Fruit fly (Drosophila melanogaster) whole organism, embryonic: ENCODE results near the gene Pnn.

Experiments
- Awh ChIP-seq: fragments of 200-800 bp; sonication (Bioruptor generic); IDR thresholded peaks from 2 replicates; pipeline ENCODE4, ENCODE4 v1.3.6; 2022; ENCODE audit warnings: missing biosample characterization, missing genetic modification characterization
- C15 ChIP-seq: fragments of 200-800 bp; sonication (Bioruptor generic); IDR thresholded peaks from 3 replicates; pipeline ENCODE4 v1.3.6; 2022; ENCODE audit warnings: missing biosample characterization, missing genetic modification characterization
- CG11085 ChIP-seq: fragments of 200-800 bp; sonication (Bioruptor generic); IDR thresholded peaks from 2 replicates; pipeline ENCODE4 v1.3.6; 2022; ENCODE audit warnings: missing biosample characterization, missing genetic modification characterization
- CG11093 ChIP-seq: fragments of 200-800 bp; sonication (Bioruptor generic); IDR thresholded peaks from 3 replicates; pipeline ENCODE4 v1.3.6; 2022; ENCODE audit warnings: missing biosample characterization, missing genetic modification characterization
- CG12104 ChIP-seq: fragments of 200-800 bp; sonication (Bioruptor generic); optimal IDR thresholded peaks from 3 replicates; lab custom pipeline; 2016; ENCODE audit warnings: missing biosample characterization, missing genetic modification characterization
- CG12155 ChIP-seq: fragments of 200-800 bp; sonication (Bioruptor generic); optimal IDR thresholded peaks from 3 replicates; lab custom pipeline; 2016; ENCODE audit warnings: missing biosample characterization, missing genetic modification characterization
- CG12391 ChIP-seq: fragments of 200-800 bp; sonication (Bioruptor generic); optimal IDR thresholded peaks from 3 replicates; lab custom pipeline; 2018; ENCODE audit warnings: missing biosample characterization, mild to moderate bottlenecking, missing genetic modification characterization, moderate library complexity
- CG13624 ChIP-seq: fragments of 200-800 bp; sonication (Bioruptor generic); optimal IDR thresholded peaks from 2 replicates; lab custom pipeline; 2016; ENCODE audit warnings: missing biosample characterization, missing genetic modification characterization
- CG14441 ChIP-seq: fragments of 200-800 bp; sonication (Bioruptor generic); IDR thresholded peaks from 2 replicates; pipeline ENCODE4 v1.3.6; 2022; ENCODE audit warnings: missing biosample characterization, missing genetic modification characterization
- CG15269 ChIP-seq: fragments of 200-800 bp; sonication (Bioruptor generic); optimal IDR thresholded peaks from 2 replicates; lab custom pipeline; 2018; ENCODE audit warnings: missing biosample characterization, mild to moderate bottlenecking, missing genetic modification characterization, moderate library complexity
- CG1529 ChIP-seq: fragments of 200-800 bp; sonication (Bioruptor generic); optimal IDR thresholded peaks from 3 replicates; lab custom pipeline; 2018; ENCODE audit warnings: missing biosample characterization, missing genetic modification characterization
- CG1647 ChIP-seq: fragments of 200-800 bp; sonication (Bioruptor generic); optimal IDR thresholded peaks from 3 replicates; lab custom pipeline; 2016; ENCODE audit warnings: missing biosample characterization, missing genetic modification characterization
- CG17359 ChIP-seq: fragments of 200-800 bp; sonication (Bioruptor generic); optimal IDR thresholded peaks from 3 replicates; lab custom pipeline; 2018; ENCODE audit warnings: missing biosample characterization, mild to moderate bottlenecking, missing genetic modification characterization, moderate library complexity
- CG3847 ChIP-seq: fragments of 200-800 bp; sonication (Bioruptor generic); IDR thresholded peaks from 2 replicates; pipeline ENCODE4 v1.3.6; 2022; ENCODE audit warnings: missing biosample characterization, missing genetic modification characterization
- CG43689 ChIP-seq: fragments of 200-800 bp; sonication (Bioruptor generic); IDR thresholded peaks from 2 replicates; pipeline ENCODE4 v1.3.6; 2022; ENCODE audit warnings: missing biosample characterization, missing genetic modification characterization
- CG4617 ChIP-seq: fragments of 200-800 bp; sonication (Bioruptor generic); optimal IDR thresholded peaks from 3 replicates; lab custom pipeline; 2016; ENCODE audit warnings: missing biosample characterization, missing genetic modification characterization, borderline replicate concordance
- CG4820 ChIP-seq: fragments of 200-800 bp; sonication (Bioruptor generic); optimal IDR thresholded peaks from 3 replicates; lab custom pipeline; 2016; ENCODE audit warnings: missing biosample characterization, missing genetic modification characterization
- CG6791 ChIP-seq: fragments of 200-800 bp; sonication (Bioruptor generic); IDR thresholded peaks from 3 replicates; pipeline ENCODE4 v1.3.6; 2022; ENCODE audit warnings: missing biosample characterization, missing genetic modification characterization; ENCODE audit not compliant: partially characterized antibody
- CG7963 ChIP-seq: fragments of 200-800 bp; sonication (Bioruptor generic); IDR thresholded peaks from 3 replicates; pipeline ENCODE4 v1.3.6; 2022; ENCODE audit warnings: missing biosample characterization, missing genetic modification characterization; ENCODE audit not compliant: partially characterized antibody
- CG8388 ChIP-seq: fragments of 200-800 bp; sonication (Bioruptor generic); optimal IDR thresholded peaks from 2 replicates; lab custom pipeline; 2019; ENCODE audit warnings: missing biosample characterization, mild to moderate bottlenecking, missing genetic modification characterization, moderate library complexity
- CG9797 ChIP-seq: fragments of 200-800 bp; sonication (Bioruptor generic); optimal IDR thresholded peaks from 3 replicates; lab custom pipeline; 2018; ENCODE audit warnings: missing biosample characterization, mild to moderate bottlenecking, missing genetic modification characterization
- Dref ChIP-seq: fragments of 200-800 bp; sonication (Bioruptor generic); IDR thresholded peaks from 2 replicates; pipeline ENCODE4 v1.3.6; 2022; ENCODE audit warnings: missing biosample characterization, missing genetic modification characterization
- Ets65A ChIP-seq: fragments of 200-800 bp; sonication (Bioruptor generic); peaks from one replicate; lab custom pipeline; 2016; ENCODE audit warnings: missing biosample characterization, missing genetic modification characterization
- Fer2 ChIP-seq: fragments of 200-800 bp; sonication (Bioruptor generic); optimal IDR thresholded peaks from 2 replicates; lab custom pipeline; 2018; ENCODE audit warnings: missing biosample characterization, mild to moderate bottlenecking, missing genetic modification characterization, moderate library complexity
- Hr51 ChIP-seq, 2 experiments: fragments of 200-800 bp; sonication (Bioruptor generic); optimal IDR thresholded peaks; 2 replicates in 1 of 2; 3 replicates in 1 of 2; lab custom pipeline; 2016 to 2018; ENCODE audit warnings: missing biosample characterization in 2 of 2, missing genetic modification characterization in 2 of 2, mild to moderate bottlenecking in 1 of 2, moderate library complexity in 1 of 2
- Hsf ChIP-seq: fragments of 200-800 bp; sonication (Bioruptor generic); optimal IDR thresholded peaks from 3 replicates; lab custom pipeline; 2016; ENCODE audit warnings: missing biosample characterization, missing genetic modification characterization
- MBD-R2 ChIP-seq: fragments of 200-800 bp; sonication (Bioruptor generic); IDR thresholded peaks from 2 replicates; pipeline ENCODE4 v1.3.6; 2022; ENCODE audit warnings: missing biosample characterization, missing genetic modification characterization
- Myb ChIP-seq: fragments of 200-800 bp; sonication (Bioruptor generic); optimal IDR thresholded peaks from 2 replicates; lab custom pipeline; 2016; ENCODE audit warnings: missing biosample characterization, missing genetic modification characterization
- Nf-YC ChIP-seq: fragments of 200-800 bp; optimal IDR thresholded peaks from 3 replicates; lab custom pipeline; 2019; ENCODE audit warnings: missing biosample characterization, mild to moderate bottlenecking, missing genetic modification characterization, moderate library complexity
- Spps ChIP-seq: fragments of 200-800 bp; sonication (Bioruptor generic); optimal IDR thresholded peaks from 2 replicates; lab custom pipeline; 2018; ENCODE audit warnings: missing biosample characterization, mild to moderate bottlenecking, missing genetic modification characterization
- Usf ChIP-seq: fragments of 200-800 bp; sonication (Bioruptor generic); optimal IDR thresholded peaks from 2 replicates; lab custom pipeline; 2017; ENCODE audit warnings: missing genotype, missing biosample characterization, missing genetic modification characterization
- YL-1 ChIP-seq: fragments of 200-800 bp; sonication (Bioruptor generic); optimal IDR thresholded peaks from 3 replicates; lab custom pipeline; 2017; ENCODE audit warnings: missing biosample characterization, mild to moderate bottlenecking, missing genetic modification characterization
- ash1 ChIP-seq: fragments of 200-800 bp; sonication (Bioruptor generic); optimal IDR thresholded peaks from 2 replicates; lab custom pipeline; 2018; ENCODE audit warnings: missing biosample characterization, mild to moderate bottlenecking, missing genetic modification characterization
- crc ChIP-seq: fragments of 200-800 bp; sonication (Bioruptor generic); optimal IDR thresholded peaks from 2 replicates; lab custom pipeline; 2016; ENCODE audit warnings: missing biosample characterization, missing genetic modification characterization
- esg ChIP-seq: fragments of 200-800 bp; sonication (Bioruptor generic); conservative IDR thresholded peaks from 2 replicates; pipeline ENCODE4 v1.3.6; 2022; ENCODE audit warnings: missing biosample characterization, missing genetic modification characterization
- fd64A ChIP-seq: fragments of 200-800 bp; sonication (Bioruptor generic); optimal IDR thresholded peaks from 3 replicates; lab custom pipeline; 2018; ENCODE audit warnings: missing biosample characterization, mild to moderate bottlenecking, missing genetic modification characterization
- fd96Cb ChIP-seq: fragments of 200-800 bp; sonication (Bioruptor generic); optimal IDR thresholded peaks from 2 replicates; lab custom pipeline; 2018; ENCODE audit warnings: missing biosample characterization, mild to moderate bottlenecking, missing genetic modification characterization, moderate library complexity
- grau ChIP-seq: fragments of 200-800 bp; optimal IDR thresholded peaks from 3 replicates; lab custom pipeline; 2019; ENCODE audit warnings: missing biosample characterization, mild to moderate bottlenecking, missing genetic modification characterization, moderate library complexity
- her ChIP-seq: fragments of 200-800 bp; sonication (Bioruptor generic); optimal IDR thresholded peaks from 2 replicates; lab custom pipeline; 2016; ENCODE audit warnings: missing biosample characterization, missing genetic modification characterization
- jigr1 ChIP-seq: fragments of 200-800 bp; sonication (Bioruptor generic); IDR thresholded peaks from 3 replicates; pipeline ENCODE4 v1.3.6; 2022; ENCODE audit warnings: missing biosample characterization, missing genetic modification characterization
- jumu ChIP-seq: fragments of 200-800 bp; sonication (Bioruptor generic); optimal IDR thresholded peaks from 3 replicates; lab custom pipeline; 2016; ENCODE audit warnings: missing biosample characterization, missing genetic modification characterization
- lmd ChIP-seq: fragments of 200-800 bp; sonication (Bioruptor generic); IDR thresholded peaks from 2 replicates; pipeline ENCODE4 v1.3.6; 2022; ENCODE audit warnings: missing biosample characterization, missing genetic modification characterization
- maf-S ChIP-seq: fragments of 200-800 bp; sonication (Bioruptor generic); optimal IDR thresholded peaks from 2 replicates; lab custom pipeline; 2016; ENCODE audit warnings: missing biosample characterization, missing genetic modification characterization
- mam ChIP-seq: fragments of 200-800 bp; sonication (Bioruptor generic); optimal IDR thresholded peaks from 3 replicates; lab custom pipeline; 2016; ENCODE audit warnings: missing biosample characterization, missing genetic modification characterization
- scrt ChIP-seq: fragments of 200-800 bp; sonication (Bioruptor generic); optimal IDR thresholded peaks from 2 replicates; lab custom pipeline; 2018; ENCODE audit warnings: missing biosample characterization, mild to moderate bottlenecking, missing genetic modification characterization, moderate library complexity
- slp2 ChIP-seq: fragments of 200-800 bp; sonication (Bioruptor generic); optimal IDR thresholded peaks from 2 replicates; lab custom pipeline; 2016; ENCODE audit warnings: missing biosample characterization, missing genetic modification characterization
- tio ChIP-seq: fragments of 200-800 bp; sonication (Bioruptor generic); optimal IDR thresholded peaks from 2 replicates; lab custom pipeline; 2017; ENCODE audit warnings: missing biosample characterization, missing genetic modification characterization, inconsistent platforms
- trem ChIP-seq: fragments of 200-800 bp; optimal IDR thresholded peaks from 3 replicates; lab custom pipeline; 2019; ENCODE audit warnings: missing biosample characterization, mild to moderate bottlenecking, missing genetic modification characterization, moderate library complexity
- vfl ChIP-seq: fragments of 200-800 bp; sonication (Bioruptor generic); optimal IDR thresholded peaks from 2 replicates; lab custom pipeline; 2016; ENCODE audit warnings: missing biosample characterization, missing genetic modification characterization
- vvl ChIP-seq: fragments of 200-800 bp; sonication (Bioruptor generic); IDR thresholded peaks from 2 replicates; pipeline ENCODE4 v1.3.6; 2022; ENCODE audit warnings: missing biosample characterization, missing genetic modification characterization
- wek ChIP-seq: fragments of 200-800 bp; sonication (Bioruptor generic); optimal IDR thresholded peaks from 3 replicates; lab custom pipeline; 2018; ENCODE audit warnings: missing biosample characterization, mild to moderate bottlenecking, missing genetic modification characterization, moderate library complexity

Gene Pnn

dm6 chr3R:9747272-9747874 is 6.7 kb downstream of the Pnn start, which contains the start of gene CG12948 (continued):
- TF ChIP-seq CG15269 (tag; lab: Kevin White, UChicago) (no peak), tio (GFP tag; lab: Kevin White, UChicago) (no peak), maf-S (peak; percentile 56), slp2 (GFP tag; lab: Kevin White, UChicago) (peak; percentile 21), Nf-YC (tag; lab: Kevin White, UChicago) (no peak), CG7963 (peak; percentile 66; the same call in 2 of the 3 replicates), CG13624 (GFP tag; lab: Kevin White, UChicago) (peak; percentile 66), MBD-R2 (GFP tag; lab: Robert Waterston, UW) (peak; percentile 71), vfl (GFP tag; lab: Kevin White, UChicago) (peak; percentile 39), crc (peak; percentile 29), Hsf (GFP tag; lab: Kevin White, UChicago) (peak; percentile 54), trem (peak; percentile 56), CG11093 (GFP tag; lab: Robert Waterston, UW) (0 out of 3 replicates have a peak, but pooled peaks have one; percentile 27), CG12391 (peak; percentile 70), Usf (no peak), fd96Cb (tag; lab: Kevin White, UChicago) (peak; percentile 3), Hr51 (GFP tag; optimal IDR thresholded peaks at IDR 0.05; lab: Kevin White, UChicago) (peak in 1 of 2 experiments; percentile 36), CG1529 (peak; percentile 13), Awh (GFP tag; lab: Robert Waterston, UW) (no peak), CG14441 (0 out of 2 replicates have a peak, but pooled peaks have one; percentile 10), esg (GFP tag; lab: Robert Waterston, UW) (peak; percentile 42), CG3847 (GFP tag; lab: Robert Waterston, UW) (peak; percentile 54), ash1 (no peak), grau (tag; lab: Kevin White, UChicago) (peak; percentile 67), CG43689 (no peak), lmd (peak; percentile 45), CG12104 (GFP tag; lab: Kevin White, UChicago) (peak; percentile 4), CG1647 (GFP tag; lab: Kevin White, UChicago) (no peak), mam (GFP tag; lab: Kevin White, UChicago) (peak; percentile 60), C15 (GFP tag; lab: Robert Waterston, UW) (no peak), CG8388 (GFP tag; lab: Kevin White, UChicago) (peak; percentile 31), Dref (peak; percentile 56), Myb (GFP tag; lab: Kevin White, UChicago) (peak; percentile 7), vvl (GFP tag; lab: Robert Waterston, UW) (peak; percentile 69), jigr1 (no peak), CG11085 (no peak), CG12155 (GFP tag; lab: Kevin White, UChicago) (peak; percentile 39), CG4617 (GFP tag; lab: Kevin White, UChicago) (no peak), scrt (no peak), fd64A (GFP tag; lab: Kevin White, UChicago) (peak; percentile 4), Ets65A (peak; percentile 73), Spps (peak; percentile 4), CG6791 (peak; percentile 72), jumu (GFP tag; lab: Kevin White, UChicago) (peak; percentile 10), CG17359 (tag; lab: Kevin White, UChicago) (peak; percentile 39), YL-1 (GFP tag; lab: Kevin White, UChicago) (peak; percentile 45), CG9797 (no peak), wek (no peak), Fer2 (tag; lab: Kevin White, UChicago) (peak; percentile 55), her (peak; percentile 41), CG4820 (GFP tag; lab: Kevin White, UChicago) (peak; percentile 46)
